Fruit fly (Drosophila melanogaster): Measurements from ENCODE around the gene CHMP2B.
A peak's percentile ranks its signal among the peaks of the same experiment; 100 is the strongest.

CHMP2B gene

dm6 chr3L:5188402-5188801 is 49.0 kb downstream of the CHMP2B start (continued):
- no peak for TF ChIP-seq CG6254 (GFP tag; optimal IDR thresholded peaks at IDR 0.05)
- TF ChIP-seq CG1024 (GFP tag; IDR thresholded peaks at IDR 0.05): no peak
- TF ChIP-seq h (optimal IDR thresholded peaks at IDR 0.05): no peak
- TF ChIP-seq fru (optimal IDR thresholded peaks at IDR 0.05): no peak
- TF ChIP-seq Dip3 (GFP tag; optimal IDR thresholded peaks at IDR 0.05): peak; percentile 32
- peak; percentile 28 for TF ChIP-seq CG12391 (tag; optimal IDR thresholded peaks at IDR 0.05)
- no peak for TF ChIP-seq exex (tag; optimal IDR thresholded peaks at IDR 0.05)
- TF ChIP-seq Dip2 (GFP tag; IDR thresholded peaks at IDR 0.05): no peak
- peak; percentile 2 for TF ChIP-seq Ssrp (tag; optimal IDR thresholded peaks at IDR 0.05)
- TF ChIP-seq CG1602 (GFP tag; optimal IDR thresholded peaks at IDR 0.05): peak; percentile 18
- no peak for TF ChIP-seq jigr1 (GFP tag; IDR thresholded peaks at IDR 0.05)
- peak; percentile 2 for TF ChIP-seq scrt (GFP tag; optimal IDR thresholded peaks at IDR 0.05)
- TF ChIP-seq lola (GFP tag; optimal IDR thresholded peaks at IDR 0.05): peak in 1 of 3 experiments; percentile 27
- no peak for TF ChIP-seq CG18476 (GFP tag; optimal IDR thresholded peaks at IDR 0.05)
- no peak for TF ChIP-seq CG7963 (GFP tag; IDR thresholded peaks at IDR 0.05; ENCODE audit: partially characterized antibody)
- no peak for TF ChIP-seq CG13287 (GFP tag; IDR thresholded peaks at IDR 0.05; ENCODE audit: partially characterized antibody)
- TF ChIP-seq CG4820 (GFP tag; optimal IDR thresholded peaks at IDR 0.05): no peak
- TF ChIP-seq Hr51 (GFP tag; optimal IDR thresholded peaks at IDR 0.05): peak in 1 of 2 experiments; percentile 39
- TF ChIP-seq Chrac-16 (GFP tag; optimal IDR thresholded peaks at IDR 0.05): no peak
- no peak for TF ChIP-seq CG1233 (GFP tag; optimal IDR thresholded peaks at IDR 0.05)
- TF ChIP-seq CG12659 (GFP tag; optimal IDR thresholded peaks at IDR 0.05): no peak
- no peak for TF ChIP-seq gce (GFP tag; IDR thresholded peaks at IDR 0.05)
- TF ChIP-seq CG8388 (GFP tag; optimal IDR thresholded peaks at IDR 0.05): no peak
- no peak for TF ChIP-seq Dek (tag; optimal IDR thresholded peaks at IDR 0.05)
- no peak for TF ChIP-seq CG11085 (GFP tag; IDR thresholded peaks at IDR 0.05)
- TF ChIP-seq Ets97D (GFP tag; optimal IDR thresholded peaks at IDR 0.05): no peak
- no peak for TF ChIP-seq CG9817 (tag; optimal IDR thresholded peaks at IDR 0.05)
- no peak for TF ChIP-seq ewg (GFP tag; optimal IDR thresholded peaks at IDR 0.05)
- TF ChIP-seq CG9932 (GFP tag; IDR thresholded peaks at IDR 0.05): no peak
- TF ChIP-seq CG3995 (GFP tag; optimal IDR thresholded peaks at IDR 0.05): no peak
- TF ChIP-seq CG10147 (GFP tag; optimal IDR thresholded peaks at IDR 0.05): no peak
- peak; percentile 6 for TF ChIP-seq CG18011 (GFP tag; optimal IDR thresholded peaks at IDR 0.05)
- TF ChIP-seq danr (GFP tag; IDR thresholded peaks at IDR 0.05): no peak
- TF ChIP-seq bcd (GFP tag; optimal IDR thresholded peaks at IDR 0.05): no peak
- no peak for TF ChIP-seq Bdp1 (GFP tag; optimal IDR thresholded peaks at IDR 0.05)
- no peak for TF ChIP-seq zfh1 (GFP tag; IDR thresholded peaks at IDR 0.05)
- no peak for TF ChIP-seq croc (GFP tag; conservative IDR thresholded peaks at IDR 0.05)
- TF ChIP-seq MBD-R2 (GFP tag; IDR thresholded peaks at IDR 0.05): no peak; the same call in 1 of the 2 replicates
- no peak for TF ChIP-seq CG3065 (GFP tag; optimal IDR thresholded peaks at IDR 0.05)
- peak; percentile 31 for TF ChIP-seq unpg (GFP tag; optimal IDR thresholded peaks at IDR 0.05)
- TF ChIP-seq vfl (GFP tag; optimal IDR thresholded peaks at IDR 0.05): no peak
- 0 out of 2 replicates have a peak, but pooled peaks have one; percentile 32 for TF ChIP-seq HLH3B (GFP tag; IDR thresholded peaks at IDR 0.05)
- TF ChIP-seq slp2 (GFP tag; optimal IDR thresholded peaks at IDR 0.05): no peak
- TF ChIP-seq CG4617 (GFP tag; optimal IDR thresholded peaks at IDR 0.05; ENCODE audit: borderline replicate concordance): no peak
- no peak for TF ChIP-seq trem (tag; optimal IDR thresholded peaks at IDR 0.05)
- TF ChIP-seq Neu2 (GFP tag; optimal IDR thresholded peaks at IDR 0.05; ENCODE audit: borderline replicate concordance): no peak
- TF ChIP-seq sens (GFP tag): peak; percentile 68
- 0 out of 2 replicates have a peak, but pooled peaks have one; percentile 9 for TF ChIP-seq Drgx (GFP tag; IDR thresholded peaks at IDR 0.05)
- no peak for TF ChIP-seq her (GFP tag; optimal IDR thresholded peaks at IDR 0.05)
- no peak for TF ChIP-seq CG14965 (GFP tag; optimal IDR thresholded peaks at IDR 0.05; ENCODE audit: borderline replicate concordance)
- TF ChIP-seq tup (GFP tag; optimal IDR thresholded peaks at IDR 0.05): no peak

Measured in whole organism, embryonic.